Worm (Caenorhabditis elegans): Measurements from ENCODE around the gene clh-4.

Gene clh-4

ce11 chrX:4140755-4141417 lies 40.5 kb upstream of the clh-4 start (continued):
- TF ChIP-seq elt-3 (tag; optimal IDR thresholded peaks at IDR 0.05) (peak in 5 of 6 experiments; percentile 72 to 94 (median 82)), unc-62 (GFP tag; optimal IDR thresholded peaks at IDR 0.05) (no peak), ceh-88 (GFP tag; IDR thresholded peaks at IDR 0.05) (no peak), F16B12.6 (tag; optimal IDR thresholded peaks at IDR 0.05) (no peak), dsc-1 (tag; optimal IDR thresholded peaks at IDR 0.05) (no peak), ztf-4 (tag; optimal IDR thresholded peaks at IDR 0.05) (peak; percentile 37), mef-2 (tag; optimal IDR thresholded peaks at IDR 0.05) (no peak), nhr-71 (tag; optimal IDR thresholded peaks at IDR 0.05) (peak; percentile 66), sox-4 (tag; optimal IDR thresholded peaks at IDR 0.05) (no peak), ceh-82 (tag; optimal IDR thresholded peaks at IDR 0.05) (no peak), efl-3 (GFP tag; optimal IDR thresholded peaks at IDR 0.05) (no peak), unc-86 (tag; optimal IDR thresholded peaks at IDR 0.05) (no peak), ceh-90 (tag; optimal IDR thresholded peaks at IDR 0.05) (no peak), mab-9 (GFP tag; IDR thresholded peaks at IDR 0.05) (no peak), unc-130 (tag; optimal IDR thresholded peaks at IDR 0.05) (no peak), hlh-4 (tag; optimal IDR thresholded peaks at IDR 0.05) (no peak), pqm-1 (tag; optimal IDR thresholded peaks at IDR 0.05) (no peak), egl-27 (tag; optimal IDR thresholded peaks at IDR 0.05) (no peak), fkh-10 (GFP tag; optimal IDR thresholded peaks at IDR 0.05) (no peak), pax-3 (tag; optimal IDR thresholded peaks at IDR 0.05) (no peak), C16A3.4 (tag; optimal IDR thresholded peaks at IDR 0.05) (peak; percentile 18), nhr-76 (tag; optimal IDR thresholded peaks at IDR 0.05) (no peak), isw-1 (GFP tag; IDR thresholded peaks at IDR 0.05) (no peak), nhr-12 (tag; optimal IDR thresholded peaks at IDR 0.05) (no peak), C34B4.2 (tag; optimal IDR thresholded peaks at IDR 0.05) (no peak), nhr-19 (GFP tag; conservative IDR thresholded peaks at IDR 0.05) (peak; percentile 44), lin-15B (tag; optimal IDR thresholded peaks at IDR 0.05) (no peak), vab-15 (tag; optimal IDR thresholded peaks at IDR 0.05) (no peak), nhr-11 (tag; optimal IDR thresholded peaks at IDR 0.05) (no peak), lsy-2 (tag; optimal IDR thresholded peaks at IDR 0.05) (peak in 1 of 2 experiments; percentile 19), nhr-237 (tag; optimal IDR thresholded peaks at IDR 0.05) (no peak), jun-1 (tag; optimal IDR thresholded peaks at IDR 0.05) (no peak), nhr-84 (tag; optimal IDR thresholded peaks at IDR 0.05) (no peak), xbp-1 (tag; optimal IDR thresholded peaks at IDR 0.05) (no peak), ceh-63 (GFP tag; optimal IDR thresholded peaks at IDR 0.05) (no peak), fkh-8 (tag; optimal IDR thresholded peaks at IDR 0.05) (no peak), zip-4 (GFP tag; optimal IDR thresholded peaks at IDR 0.05) (no peak), blmp-1 (tag; optimal IDR thresholded peaks at IDR 0.05) (peak; percentile 84), nhr-47 (tag; optimal IDR thresholded peaks at IDR 0.05) (peak; percentile 37), nhr-20 (tag; optimal IDR thresholded peaks at IDR 0.05) (peak; percentile 73), ztf-11 (tag; optimal IDR thresholded peaks at IDR 0.05) (no peak), snpc-4 (tag; optimal IDR thresholded peaks at IDR 0.05) (no peak), sup-37 (GFP tag; optimal IDR thresholded peaks at IDR 0.05) (no peak), Y116A8C.19 (tag; optimal IDR thresholded peaks at IDR 0.05; ENCODE audit: borderline replicate concordance) (no peak), mdl-1 (tag; optimal IDR thresholded peaks at IDR 0.05) (peak in 1 of 2 experiments; percentile 62), hlh-17 (GFP tag; optimal IDR thresholded peaks at IDR 0.05; ENCODE audit: borderline replicate concordance) (no peak), lin-13 (GFP tag; optimal IDR thresholded peaks at IDR 0.05) (peak; percentile 18), ces-1 (GFP tag; optimal IDR thresholded peaks at IDR 0.05) (no peak), nhr-77 (tag; optimal IDR thresholded peaks at IDR 0.05) (no peak), efl-1 (optimal IDR thresholded peaks at IDR 0.05) (no peak), efl-1 (GFP tag; optimal IDR thresholded peaks at IDR 0.05 in 1 of 2) (peak in 1 of 2 experiments; percentile 52), mep-1 (tag; optimal IDR thresholded peaks at IDR 0.05) (peak; percentile 49), skn-1 (tag; optimal IDR thresholded peaks at IDR 0.05) (no peak)

Measured in whole organism, L1 larva.